Worm (Caenorhabditis elegans): ENCODE measurements around the gene exos-1.

ce11 chrIII:10983153-10983552 is 25.7 kb upstream of the exos-1 start, which contains the start of gene col-92:
- TF ChIP-seq ama-1 (optimal IDR thresholded peaks at IDR 0.05) (no peak), pes-1 (GFP tag; IDR thresholded peaks at IDR 0.05) (no peak)

All from whole organism, early embryonic.